Fruit fly (Drosophila melanogaster): ENCODE results near the gene CG14417.

Gene CG14417

DNA sequence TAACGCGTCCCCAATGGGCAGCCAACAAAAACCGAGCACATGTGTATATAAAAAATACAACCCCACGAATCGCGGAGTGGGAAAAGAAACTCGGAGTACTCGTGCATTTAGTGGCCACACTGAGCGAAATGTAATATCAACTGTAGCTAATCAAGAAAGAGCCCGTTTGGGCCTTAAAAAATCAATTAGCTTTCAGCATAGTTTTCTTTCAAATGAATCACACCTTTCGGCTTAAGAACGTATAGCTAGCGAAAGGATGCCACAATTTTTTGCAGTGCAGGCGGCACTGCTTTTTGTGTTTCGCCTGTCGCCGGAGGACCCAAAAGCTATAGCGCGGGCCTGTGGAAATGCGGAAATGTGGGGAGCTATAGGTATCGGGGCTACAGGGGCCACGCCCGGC lies 15.4 kb downstream of the CG14417 start (continued):
- TF ChIP-seq trem (tag; optimal IDR thresholded peaks at IDR 0.05) (no peak), ato (GFP tag; IDR thresholded peaks at IDR 0.05; ENCODE audit: partially characterized antibody) (no peak), ssp (GFP tag; IDR thresholded peaks at IDR 0.05) (0 out of 2 replicates have a peak, but pooled peaks have one; percentile 21), unc-4 (GFP tag; IDR thresholded peaks at IDR 0.05; ENCODE audit: partially characterized antibody) (no peak), CG10979 (tag; optimal IDR thresholded peaks at IDR 0.05) (peak; percentile 19), CG3163 (GFP tag; optimal IDR thresholded peaks at IDR 0.05) (no peak), trh (GFP tag; optimal IDR thresholded peaks at IDR 0.05) (no peak), CG12155 (GFP tag; optimal IDR thresholded peaks at IDR 0.05) (no peak), Camta (GFP tag; optimal IDR thresholded peaks at IDR 0.05) (no peak), Doc2 (GFP tag; IDR thresholded peaks at IDR 0.05) (no peak), wdn (GFP tag; IDR thresholded peaks at IDR 0.05) (0 out of 2 replicates have a peak, but pooled peaks have one; percentile 15), CG2120 (GFP tag; optimal IDR thresholded peaks at IDR 0.05) (peak; percentile 56), gsb-n (tag; optimal IDR thresholded peaks at IDR 0.05) (no peak), CG1602 (GFP tag; optimal IDR thresholded peaks at IDR 0.05) (no peak), CG31224 (GFP tag; IDR thresholded peaks at IDR 0.05) (no peak), az2 (GFP tag; optimal IDR thresholded peaks at IDR 0.05) (peak; percentile 27), Mad (GFP tag; optimal IDR thresholded peaks at IDR 0.05) (no peak), Dfd (GFP tag; optimal IDR thresholded peaks at IDR 0.05) (no peak), Meics (GFP tag; optimal IDR thresholded peaks at IDR 0.05) (peak; percentile 34), CG3281 (GFP tag; optimal IDR thresholded peaks at IDR 0.05) (peak; percentile 17), CG14860 (GFP tag; IDR thresholded peaks at IDR 0.05; ENCODE audit: partially characterized antibody) (no peak), Sin3A (optimal IDR thresholded peaks at IDR 0.05) (no peak), pzg (GFP tag; optimal IDR thresholded peaks at IDR 0.05) (no peak), CG14667 (GFP tag; IDR thresholded peaks at IDR 0.05) (peak; percentile 32; the same call in 1 of the 2 replicates), H2.0 (GFP tag; IDR thresholded peaks at IDR 0.05) (0 out of 2 replicates have a peak, but pooled peaks have one; percentile 14), CG2678 (tag; optimal IDR thresholded peaks at IDR 0.05) (peak; percentile 63), ftz-f1 (GFP tag; optimal IDR thresholded peaks at IDR 0.05) (no peak), CG10654 (GFP tag; optimal IDR thresholded peaks at IDR 0.05) (peak; percentile 1), D19A (tag; optimal IDR thresholded peaks at IDR 0.05) (no peak), CG11247 (GFP tag; IDR thresholded peaks at IDR 0.05) (no peak), Asciz (GFP tag; optimal IDR thresholded peaks at IDR 0.05) (no peak), Mes4 (GFP tag; optimal IDR thresholded peaks at IDR 0.05) (no peak), CG4424 (GFP tag; optimal IDR thresholded peaks at IDR 0.05) (peak; percentile 12), CG15696 (tag; optimal IDR thresholded peaks at IDR 0.05) (no peak), Ptx1 (GFP tag; IDR thresholded peaks at IDR 0.05) (peak; percentile 46; the same call in 1 of the 2 replicates), Kr (GFP tag; optimal IDR thresholded peaks at IDR 0.05) (no peak), H15 (GFP tag; IDR thresholded peaks at IDR 0.05) (no peak), CG7987 (GFP tag; optimal IDR thresholded peaks at IDR 0.05) (no peak), Gsc (GFP tag; IDR thresholded peaks at IDR 0.05) (no peak), CG30431 (GFP tag; optimal IDR thresholded peaks at IDR 0.05) (no peak), CG2116 (GFP tag; optimal IDR thresholded peaks at IDR 0.05) (no peak), CG5245 (GFP tag; optimal IDR thresholded peaks at IDR 0.05) (no peak), CG13775 (GFP tag; optimal IDR thresholded peaks at IDR 0.05) (no peak), Atf-2 (GFP tag; optimal IDR thresholded peaks at IDR 0.05) (no peak), onecut (GFP tag; IDR thresholded peaks at IDR 0.05) (no peak; the same call in 1 of the 2 replicates), Hey (tag; optimal IDR thresholded peaks at IDR 0.05) (no peak), Chrac-16 (GFP tag; optimal IDR thresholded peaks at IDR 0.05) (no peak), CG7271 (tag; optimal IDR thresholded peaks at IDR 0.05) (no peak), Optix (GFP tag; IDR thresholded peaks at IDR 0.05) (peak; percentile 48; the same call in 1 of the 3 replicates), CG3065 (GFP tag; optimal IDR thresholded peaks at IDR 0.05) (no peak), mld (GFP tag; IDR thresholded peaks at IDR 0.05; ENCODE audit: partially characterized antibody) (no peak), CG11398 (GFP tag; optimal IDR thresholded peaks at IDR 0.05) (no peak), CTCF (GFP tag; optimal IDR thresholded peaks at IDR 0.05) (no peak)
